Worm (Caenorhabditis elegans) whole organism, L1 larva: ENCODE measurements around the gene unc-10.

Source experiments
- F16B12.6 ChIP-seq: fragments of 150-350 bp; optimal IDR thresholded peaks from 2 replicates; lab custom pipeline; 2014; ENCODE audit warnings: missing biosample characterization, missing genetic modification characterization
- Y116A8C.19 ChIP-seq: sonication (generic microtip); optimal IDR thresholded peaks from 2 replicates; lab custom pipeline; 2016; ENCODE audit warnings: missing compliant biosample characterization, missing genetic modification characterization, borderline replicate concordance
- aha-1 ChIP-seq: fragments of 150-350 bp; optimal IDR thresholded peaks from 2 replicates; lab custom pipeline; 2014; ENCODE audit warnings: missing biosample characterization, missing genetic modification characterization
- aly-2 ChIP-seq: fragments of 150-350 bp; optimal IDR thresholded peaks from 2 replicates; lab custom pipeline; 2014; ENCODE audit warnings: missing biosample characterization, missing genetic modification characterization
- ceh-8 ChIP-seq: fragments of 200-800 bp; sonication (Bioruptor generic); optimal IDR thresholded peaks from 2 replicates; lab custom pipeline; 2018; ENCODE audit warnings: mild to moderate bottlenecking, missing genetic modification characterization, moderate library complexity, missing compliant biosample characterization
- ceh-90 ChIP-seq: sonication (generic microtip); optimal IDR thresholded peaks from 2 replicates; lab custom pipeline; 2016; ENCODE audit warnings: missing genetic modification characterization, missing compliant biosample characterization
- dsc-1 ChIP-seq: sonication (generic microtip); optimal IDR thresholded peaks from 2 replicates; lab custom pipeline; 2016; ENCODE audit warnings: mild to moderate bottlenecking, missing genetic modification characterization, missing compliant biosample characterization
- efl-1 ChIP-seq, 4 experiments: fragments of 150-350 bp; optimal IDR thresholded peaks in 3 of 4; peaks in 1 of 4; 1 replicate in 1 of 4; 2 replicates in 3 of 4; lab custom pipeline; 2014; ENCODE audit warnings: missing biosample characterization in 2 of 4, missing genetic modification characterization in 2 of 4, missing genetic modification reagents in 2 of 4
- egl-13 ChIP-seq: sonication (generic microtip); optimal IDR thresholded peaks from 2 replicates; lab custom pipeline; 2016; ENCODE audit warnings: missing genotype, missing genetic modification reagents, missing genetic modification characterization, missing compliant biosample characterization
- egl-27 ChIP-seq, 2 experiments: fragments of 150-350 bp in 1 of 2; sonication (generic microtip); optimal IDR thresholded peaks; 3 replicates each; lab custom pipeline; 2017 to 2018; ENCODE audit warnings: missing biosample characterization in 2 of 2, missing genetic modification characterization in 2 of 2, missing genetic modification reagents in 2 of 2
- elt-2 ChIP-seq: sonication (generic microtip); optimal IDR thresholded peaks from 2 replicates; lab custom pipeline; 2016; ENCODE audit warnings: missing genetic modification characterization, mild to moderate bottlenecking, inconsistent platforms, missing compliant biosample characterization, missing genetic modification reagents
- ets-5 ChIP-seq: fragments of 200-800 bp; sonication (Bioruptor generic); IDR thresholded peaks from 2 replicates; pipeline ENCODE4 v1.3.6; 2022; ENCODE audit warnings: missing genetic modification characterization, missing compliant biosample characterization
- fkh-10 ChIP-seq: sonication (generic microtip); optimal IDR thresholded peaks from 2 replicates; lab custom pipeline; 2017; ENCODE audit warnings: missing biosample characterization, missing genetic modification reagents, missing genetic modification characterization
- fkh-4 ChIP-seq: sonication (generic microtip); optimal IDR thresholded peaks from 2 replicates; lab custom pipeline; 2016; ENCODE audit warnings: missing compliant biosample characterization, missing genetic modification characterization, borderline replicate concordance
- grh-1 ChIP-seq: fragments of 200-800 bp; sonication (Bioruptor generic); IDR thresholded peaks from 2 replicates; pipeline ENCODE4 v1.3.6; 2022; ENCODE audit warnings: missing genetic modification reagents, missing genetic modification characterization, missing compliant biosample characterization
- hlh-17 ChIP-seq: fragments of 200-800 bp; sonication (Bioruptor generic); optimal IDR thresholded peaks from 2 replicates; lab custom pipeline; 2018; ENCODE audit warnings: missing genetic modification characterization, mild to moderate bottlenecking, missing compliant biosample characterization, moderate library complexity, borderline replicate concordance
- irx-1 ChIP-seq: sonication (generic microtip); optimal IDR thresholded peaks from 2 replicates; lab custom pipeline; 2016; ENCODE audit warnings: missing genetic modification characterization, missing compliant biosample characterization
- isw-1 ChIP-seq: fragments of 200-800 bp; sonication (Bioruptor generic); IDR thresholded peaks from 2 replicates; pipeline ENCODE4 v1.3.6; 2022; ENCODE audit warnings: missing genetic modification characterization, missing compliant biosample characterization
- lin-14 ChIP-seq: fragments of 200-800 bp; sonication (Bioruptor generic); optimal IDR thresholded peaks from 2 replicates; lab custom pipeline; 2018; ENCODE audit warnings: mild to moderate bottlenecking, missing genetic modification characterization, moderate library complexity, missing compliant biosample characterization
- lin-15B ChIP-seq: fragments of 150-350 bp; sonication (generic microtip); optimal IDR thresholded peaks from 3 replicates; lab custom pipeline; 2014; ENCODE audit warnings: missing biosample characterization, missing genetic modification characterization
- mab-9 ChIP-seq: fragments of 200-800 bp; sonication (Bioruptor generic); IDR thresholded peaks from 2 replicates; pipeline ENCODE4 v1.3.6; 2022; ENCODE audit warnings: missing genetic modification reagents, missing genetic modification characterization, missing compliant biosample characterization
- mef-2 ChIP-seq: fragments of 150-350 bp; optimal IDR thresholded peaks from 2 replicates; lab custom pipeline; 2014; ENCODE audit warnings: missing biosample characterization, missing genetic modification characterization
- nhr-11 ChIP-seq: fragments of 150-350 bp; optimal IDR thresholded peaks from 2 replicates; lab custom pipeline; 2014; ENCODE audit warnings: missing biosample characterization, missing genetic modification characterization
- nhr-20 ChIP-seq: sonication (generic microtip); optimal IDR thresholded peaks from 2 replicates; lab custom pipeline; 2016; ENCODE audit warnings: mild to moderate bottlenecking, missing genetic modification characterization, missing compliant biosample characterization
- nhr-237 ChIP-seq: fragments of 150-350 bp; optimal IDR thresholded peaks from 2 replicates; lab custom pipeline; 2014; ENCODE audit warnings: missing biosample characterization, missing genetic modification characterization
- nhr-28 ChIP-seq: fragments of 150-350 bp; optimal IDR thresholded peaks from 2 replicates; lab custom pipeline; 2014; ENCODE audit warnings: missing biosample characterization, missing genetic modification characterization
- nhr-47 ChIP-seq: sonication (generic microtip); optimal IDR thresholded peaks from 2 replicates; lab custom pipeline; 2016; ENCODE audit warnings: mild to moderate bottlenecking, missing genetic modification characterization, moderate library complexity, missing compliant biosample characterization
- nhr-71 ChIP-seq: sonication (generic microtip); optimal IDR thresholded peaks from 2 replicates; lab custom pipeline; 2016; ENCODE audit warnings: mild to moderate bottlenecking, missing genetic modification characterization, moderate library complexity, missing compliant biosample characterization
- nhr-85 ChIP-seq: sonication (generic microtip); peaks from one replicate; lab custom pipeline; 2016; ENCODE audit warnings: missing genetic modification characterization, inconsistent platforms, missing compliant biosample characterization
- pag-3 ChIP-seq: sonication (generic microtip); optimal IDR thresholded peaks from 2 replicates; lab custom pipeline; 2017; ENCODE audit warnings: missing genetic modification characterization, mild to moderate bottlenecking, missing compliant biosample characterization, antibody characterized with exemption, borderline replicate concordance; ENCODE audit not compliant: insufficient read depth
- pqm-1 ChIP-seq: sonication (generic microtip); optimal IDR thresholded peaks from 3 replicates; lab custom pipeline; 2017; ENCODE audit warnings: missing biosample characterization, missing genetic modification characterization
- rnt-1 ChIP-seq: sonication (generic microtip); optimal IDR thresholded peaks from 2 replicates; lab custom pipeline; 2016; ENCODE audit warnings: mild to moderate bottlenecking, missing genetic modification characterization, moderate library complexity, missing compliant biosample characterization
- snpc-4 ChIP-seq: fragments of 150-350 bp; optimal IDR thresholded peaks from 2 replicates; lab custom pipeline; 2014; ENCODE audit warnings: missing biosample characterization, missing genetic modification characterization
- snu-23 ChIP-seq: sonication (generic microtip); optimal IDR thresholded peaks from 2 replicates; lab custom pipeline; 2016; ENCODE audit warnings: missing genetic modification characterization, missing compliant biosample characterization
- sptf-1 ChIP-seq: fragments of 150-350 bp; optimal IDR thresholded peaks from 2 replicates; lab custom pipeline; 2014; ENCODE audit warnings: missing biosample characterization, missing genetic modification characterization
- swsn-7 ChIP-seq: sonication (generic microtip); optimal IDR thresholded peaks from 2 replicates; lab custom pipeline; 2016; ENCODE audit warnings: missing genetic modification characterization, missing compliant biosample characterization
- tlp-1 ChIP-seq: fragments of 150-350 bp; optimal IDR thresholded peaks from 2 replicates; lab custom pipeline; 2014; ENCODE audit warnings: missing biosample characterization, missing genetic modification characterization
- unc-130 ChIP-seq: fragments of 150-350 bp; optimal IDR thresholded peaks from 2 replicates; lab custom pipeline; 2017; ENCODE audit warnings: missing biosample characterization, missing genetic modification characterization, inconsistent platforms
- unc-98 ChIP-seq: fragments of 200-800 bp; sonication (Bioruptor generic); IDR thresholded peaks from 2 replicates; pipeline ENCODE4 v1.3.6; 2022; ENCODE audit warnings: missing genetic modification characterization, missing compliant biosample characterization
- zag-1 ChIP-seq: fragments of 150-350 bp; optimal IDR thresholded peaks from 2 replicates; lab custom pipeline; 2014; ENCODE audit warnings: missing biosample characterization, missing genetic modification characterization
- zip-4 ChIP-seq: fragments of 200-800 bp; sonication (Bioruptor generic); optimal IDR thresholded peaks from 2 replicates; lab custom pipeline; 2018; ENCODE audit warnings: mild to moderate bottlenecking, missing genetic modification characterization, moderate library complexity, missing compliant biosample characterization

The unc-10 gene

ce11 chrX:7315329-7315728, 35.2 kb upstream of the unc-10 start, which contains the start of gene spp-3 (continued):
- TF ChIP-seq dsc-1 (tag; lab: Kevin White, UChicago) (no peak), isw-1 (GFP tag; lab: Robert Waterston, UW) (no peak), nhr-47 (tag; lab: Kevin White, UChicago) (no peak), egl-13 (no peak), grh-1 (GFP tag; lab: Robert Waterston, UW) (no peak), zag-1 (no peak), irx-1 (tag; lab: Kevin White, UChicago) (no peak), unc-98 (no peak), nhr-237 (tag; lab: Kevin White, UChicago) (no peak)
- TF ChIP-seq, all 84 proteins: peak for 6

ce11 chrX:7314564-7314963, 34.4 kb upstream of the unc-10 start:
- TF ChIP-seq sptf-1 (tag; lab: Kevin White, UChicago) (no peak), unc-130 (no peak), nhr-85 (tag; lab: Kevin White, UChicago) (no peak), pqm-1 (no peak), mef-2 (tag; lab: Kevin White, UChicago) (no peak), elt-2 (peak; percentile 40), zip-4 (GFP tag; lab: Kevin White, UChicago) (no peak), unc-98 (no peak), efl-1 (optimal IDR thresholded peaks at IDR 0.05; lab: Kevin White, UChicago) (no peak), efl-1 (GFP tag; optimal IDR thresholded peaks at IDR 0.05 in 1 of 2; lab: Kevin White, UChicago) (peak in 1 of 2 experiments; percentile 16)

- TF ChIP-seq ceh-90 (tag; lab: Kevin White, UChicago) (no peak), irx-1 (tag; lab: Kevin White, UChicago) (no peak), egl-27 (tag; optimal IDR thresholded peaks at IDR 0.05; lab: Kevin White, UChicago) (no peak), rnt-1 (tag; lab: Kevin White, UChicago) (no peak), nhr-28 (no peak), aly-2 (tag; lab: Kevin White, UChicago) (no peak), nhr-71 (tag; lab: Kevin White, UChicago) (no peak), F16B12.6 (no peak), mab-9 (no peak), hlh-17 (GFP tag; lab: Kevin White, UChicago) (no peak), nhr-11 (no peak), Y116A8C.19 (no peak), pag-3 (tag; lab: Kevin White, UChicago) (no peak), ceh-8 (GFP tag; lab: Kevin White, UChicago) (no peak)
Observed at ce11 chrX:7313236-7313635, 33.1 kb upstream of the unc-10 start.

ce11 chrX:7311870-7312269, 31.7 kb upstream of the unc-10 start:
- TF ChIP-seq snpc-4 (tag; lab: Kevin White, UChicago) = no peak

ce11 chrX:7309775-7310174, 29.7 kb upstream of the unc-10 start, which contains the start of the genes his-38 and his-40:
Gene his-38 (minus strand): TSS chrX:7309875.
Gene his-40 (plus strand): TSS chrX:7310110.
- no peak for TF ChIP-seq fkh-4 (tag; lab: Kevin White, UChicago)
- TF ChIP-seq lin-14 (GFP tag; lab: Kevin White, UChicago) = peak; percentile 16
- no peak for TF ChIP-seq swsn-7 (tag; lab: Kevin White, UChicago)
- no peak for TF ChIP-seq lin-15B (tag; lab: Kevin White, UChicago)
- no peak for TF ChIP-seq pqm-1
- TF ChIP-seq nhr-20 (tag; lab: Kevin White, UChicago) = peak; percentile 20
- TF ChIP-seq nhr-85 (tag; lab: Kevin White, UChicago) = peak; percentile 49
- no peak for TF ChIP-seq egl-13
- no peak; the same call in 1 of the 2 replicates for TF ChIP-seq grh-1 (GFP tag; lab: Robert Waterston, UW)
- no peak for TF ChIP-seq tlp-1 (tag; lab: Kevin White, UChicago)
- TF ChIP-seq aha-1 (tag; lab: Kevin White, UChicago) = no peak
- no peak for TF ChIP-seq aly-2 (tag; lab: Kevin White, UChicago)
- TF ChIP-seq sptf-1 (tag; lab: Kevin White, UChicago) = no peak
- TF ChIP-seq unc-130 = no peak
- TF ChIP-seq rnt-1 (tag; lab: Kevin White, UChicago) = peak; percentile 23
- TF ChIP-seq ets-5 = no peak
- TF ChIP-seq snu-23 (GFP tag; lab: Kevin White, UChicago) = peak; percentile 4
- TF ChIP-seq fkh-10 (GFP tag; lab: Kevin White, UChicago) = no peak
